Worm (Caenorhabditis elegans) whole organism, young adult: ENCODE measurements around the gene nhr-286.
A peak's percentile ranks its signal among the peaks of the same experiment; 100 is the strongest.

Source experiments
- B0019.2 ChIP-seq: fragments of 200-800 bp; sonication (Bioruptor generic); conservative IDR thresholded peaks from 2 replicates; pipeline ENCODE4 v1.3.6; 2022; ENCODE audit warnings: missing genetic modification reagents, missing genetic modification characterization, missing compliant biosample characterization
- B0336.3 ChIP-seq: fragments of 200-800 bp; sonication (Bioruptor generic); IDR thresholded peaks from 2 replicates; pipeline ENCODE4 v1.3.6; 2022; ENCODE audit warnings: missing genetic modification characterization, missing compliant biosample characterization
- C17E4.6 ChIP-seq: fragments of 200-800 bp; sonication (Bioruptor generic); IDR thresholded peaks from 2 replicates; pipeline ENCODE4 v1.3.6; 2022; ENCODE audit warnings: missing genetic modification reagents, missing genetic modification characterization, missing compliant biosample characterization
- F23B12.7 ChIP-seq: sonication (generic microtip); optimal IDR thresholded peaks from 2 replicates; lab custom pipeline; 2017; ENCODE audit warnings: missing genetic modification characterization, mild to moderate bottlenecking, missing compliant biosample characterization, antibody characterized with exemption, moderate library complexity; ENCODE audit not compliant: insufficient read depth
- F57C9.4 ChIP-seq: sonication (generic microtip); optimal IDR thresholded peaks from 2 replicates; lab custom pipeline; 2017; ENCODE audit warnings: mild to moderate bottlenecking, missing genetic modification characterization, missing compliant biosample characterization
- K12H6.12 ChIP-seq: fragments of 200-800 bp; sonication (Bioruptor generic); optimal IDR thresholded peaks from 2 replicates; lab custom pipeline; 2018; ENCODE audit warnings: mild to moderate bottlenecking, missing genetic modification characterization, missing compliant biosample characterization
- Y53G8AR.9 ChIP-seq: fragments of 200-800 bp; sonication (Bioruptor generic); conservative IDR thresholded peaks from 2 replicates; pipeline ENCODE4 v1.3.6; 2022; ENCODE audit warnings: missing genetic modification reagents, missing genetic modification characterization, missing compliant biosample characterization
- Y56A3A.18 ChIP-seq: fragments of 200-800 bp; sonication (Bioruptor generic); IDR thresholded peaks from 2 replicates; pipeline ENCODE4 v1.3.6; 2022; ENCODE audit warnings: missing genetic modification reagents, missing genetic modification characterization, missing compliant biosample characterization
- akir-1 ChIP-seq: fragments of 200-800 bp; sonication (Bioruptor generic); optimal IDR thresholded peaks from 2 replicates; lab custom pipeline; 2018; ENCODE audit warnings: mild to moderate bottlenecking, missing genetic modification characterization, moderate library complexity, missing compliant biosample characterization
- ama-1 ChIP-seq, 3 experiments: fragments of 150-350 bp in 1 of 3; sonication (generic microtip) in 2 of 3; optimal IDR thresholded peaks; 2 replicates each; lab custom pipeline; 2014 to 2018; ENCODE audit warnings: missing biosample characterization in 2 of 3, missing genetic modification characterization in 2 of 3, missing genetic modification reagents in 2 of 3
- atf-7 ChIP-seq: sonication (generic microtip); optimal IDR thresholded peaks from 2 replicates; lab custom pipeline; 2017; ENCODE audit warnings: mild to moderate bottlenecking, missing genetic modification characterization, missing compliant biosample characterization
- attf-3 ChIP-seq: fragments of 200-800 bp; sonication (Bioruptor generic); conservative IDR thresholded peaks from 2 replicates; pipeline ENCODE4 v1.3.6; 2022; ENCODE audit warnings: missing genetic modification reagents, missing genetic modification characterization, missing compliant biosample characterization
- attf-5 ChIP-seq: fragments of 200-800 bp; sonication (Bioruptor generic); optimal IDR thresholded peaks from 2 replicates; lab custom pipeline; 2018; ENCODE audit warnings: mild to moderate bottlenecking, missing genetic modification characterization, missing compliant biosample characterization
- bed-1 ChIP-seq: fragments of 200-800 bp; sonication (Bioruptor generic); IDR thresholded peaks from 2 replicates; pipeline ENCODE4 v1.3.6; 2022; ENCODE audit warnings: missing genetic modification reagents, missing genetic modification characterization, missing compliant biosample characterization
- cebp-1 ChIP-seq, 2 experiments: fragments of 200-800 bp in 1 of 2; sonication (Bioruptor generic) in 1 of 2; sonication (generic microtip) in 1 of 2; IDR thresholded peaks in 1 of 2; optimal IDR thresholded peaks in 1 of 2; 2 replicates each; pipeline versions ENCODE4 v1.3.6 to Lab custom; 2017 to 2022; ENCODE audit warnings: missing compliant biosample characterization in 2 of 2, missing genetic modification characterization in 2 of 2, mild to moderate bottlenecking in 1 of 2, missing genetic modification reagents in 1 of 2, moderate library complexity in 1 of 2
- cebp-2 ChIP-seq: fragments of 200-800 bp; sonication (Bioruptor generic); IDR thresholded peaks from 2 replicates; pipeline ENCODE4 v1.3.6; 2022; ENCODE audit warnings: missing genetic modification characterization, missing compliant biosample characterization
- ceh-58 ChIP-seq: fragments of 200-800 bp; sonication (Bioruptor generic); IDR thresholded peaks from 2 replicates; pipeline ENCODE4 v1.3.6; 2022; ENCODE audit warnings: missing genetic modification characterization, missing compliant biosample characterization
- dox-1 ChIP-seq: fragments of 200-800 bp; sonication (Bioruptor generic); IDR thresholded peaks from 2 replicates; pipeline ENCODE4 v1.3.6; 2022; ENCODE audit warnings: missing genetic modification reagents, missing genetic modification characterization, missing compliant biosample characterization
- dpl-1 ChIP-seq: fragments of 150-350 bp; optimal IDR thresholded peaks from 2 replicates; lab custom pipeline; 2014; ENCODE audit warnings: missing biosample characterization, missing genetic modification reagents, missing genetic modification characterization
- egl-18 ChIP-seq: fragments of 200-800 bp; sonication (Bioruptor generic); IDR thresholded peaks from 2 replicates; pipeline ENCODE4 v1.3.6; 2022; ENCODE audit warnings: missing genetic modification reagents, missing genetic modification characterization, missing compliant biosample characterization
- gei-17 ChIP-seq: fragments of 200-800 bp; sonication (Bioruptor generic); optimal IDR thresholded peaks from 2 replicates; lab custom pipeline; 2018; ENCODE audit warnings: mild to moderate bottlenecking, missing genetic modification characterization, missing compliant biosample characterization
- him-1 ChIP-seq: sonication (generic microtip); optimal IDR thresholded peaks from 2 replicates; lab custom pipeline; 2016; ENCODE audit warnings: missing genotype, missing genetic modification reagents, missing genetic modification characterization, missing compliant biosample characterization
- hlh-12 ChIP-seq: sonication (generic microtip); optimal IDR thresholded peaks from 2 replicates; lab custom pipeline; 2016; ENCODE audit warnings: missing genetic modification characterization, missing compliant biosample characterization
- hsf-1 ChIP-seq: fragments of 200-800 bp; sonication (Bioruptor generic); IDR thresholded peaks from 2 replicates; pipeline ENCODE4 v1.3.6; 2022; ENCODE audit warnings: missing genetic modification reagents, missing genetic modification characterization, missing compliant biosample characterization
- lag-1 ChIP-seq: fragments of 200-800 bp; sonication (Bioruptor generic); IDR thresholded peaks from 2 replicates; pipeline ENCODE4 v1.3.6; 2022; ENCODE audit warnings: missing genetic modification reagents, missing genetic modification characterization, missing compliant biosample characterization
- let-526 ChIP-seq: fragments of 200-800 bp; sonication (Bioruptor generic); IDR thresholded peaks from 2 replicates; pipeline ENCODE4 v1.3.6; 2022; ENCODE audit warnings: missing genetic modification reagents, missing genetic modification characterization, missing compliant biosample characterization
- let-607 ChIP-seq, 2 experiments: fragments of 200-800 bp in 1 of 2; sonication (Bioruptor generic) in 1 of 2; sonication (generic microtip) in 1 of 2; optimal IDR thresholded peaks; 2 replicates each; lab custom pipeline; 2016 to 2018; ENCODE audit warnings: mild to moderate bottlenecking in 2 of 2, missing compliant biosample characterization in 2 of 2, missing genetic modification characterization in 2 of 2, moderate library complexity in 2 of 2, missing genotype in 1 of 2
- madf-3 ChIP-seq: fragments of 200-800 bp; sonication (Bioruptor generic); IDR thresholded peaks from 2 replicates; pipeline ENCODE4 v1.3.6; 2022; ENCODE audit warnings: missing genetic modification reagents, missing genetic modification characterization, missing compliant biosample characterization
- madf-6 ChIP-seq: fragments of 200-800 bp; sonication (Bioruptor generic); IDR thresholded peaks from 2 replicates; pipeline ENCODE4 v1.3.6; 2022; ENCODE audit warnings: missing genetic modification reagents, missing genetic modification characterization, missing compliant biosample characterization
- mel-28 ChIP-seq: sonication (generic microtip); optimal IDR thresholded peaks from 2 replicates; lab custom pipeline; 2016; ENCODE audit warnings: borderline replicate concordance, mild to moderate bottlenecking, missing genetic modification characterization, missing compliant biosample characterization
- mxl-1 ChIP-seq: sonication (generic microtip); optimal IDR thresholded peaks from 2 replicates; lab custom pipeline; 2016; ENCODE audit warnings: missing genetic modification characterization, missing compliant biosample characterization
- nfya-1 ChIP-seq: sonication (generic microtip); optimal IDR thresholded peaks from 2 replicates; lab custom pipeline; 2017; ENCODE audit warnings: antibody characterized with exemption, missing compliant biosample characterization, missing genetic modification characterization, borderline replicate concordance; ENCODE audit not compliant: insufficient read depth
- nhr-120 ChIP-seq: fragments of 200-800 bp; sonication (Bioruptor generic); IDR thresholded peaks from 2 replicates; pipeline ENCODE4 v1.3.6; 2022; ENCODE audit warnings: missing genetic modification characterization, missing compliant biosample characterization
- nhr-90 ChIP-seq: sonication (generic microtip); optimal IDR thresholded peaks from 2 replicates; lab custom pipeline; 2016; ENCODE audit warnings: missing genotype, mild to moderate bottlenecking, missing genetic modification characterization, missing compliant biosample characterization
- rec-8 ChIP-seq, 2 experiments: sonication (generic microtip); optimal IDR thresholded peaks; 2 replicates each; lab custom pipeline; 2016; ENCODE audit warnings: mild to moderate bottlenecking in 2 of 2, missing genetic modification characterization in 2 of 2, missing genetic modification reagents in 2 of 2, missing genotype in 2 of 2, missing biosample characterization in 1 of 2, missing compliant biosample characterization in 1 of 2, moderate library complexity in 1 of 2
- sdz-38 ChIP-seq: sonication (generic microtip); optimal IDR thresholded peaks from 2 replicates; lab custom pipeline; 2016; ENCODE audit warnings: missing genotype, missing genetic modification characterization, missing compliant biosample characterization
- somi-1 ChIP-seq: fragments of 200-800 bp; sonication (Bioruptor generic); optimal IDR thresholded peaks from 2 replicates; lab custom pipeline; 2018; ENCODE audit warnings: mild to moderate bottlenecking, missing genetic modification characterization, missing compliant biosample characterization
- sptf-2 ChIP-seq: fragments of 200-800 bp; sonication (Bioruptor generic); optimal IDR thresholded peaks from 2 replicates; lab custom pipeline; 2018; ENCODE audit warnings: mild to moderate bottlenecking, missing genetic modification characterization, missing compliant biosample characterization
- unc-62 ChIP-seq: fragments of 150-350 bp; optimal IDR thresholded peaks from 2 replicates; lab custom pipeline; 2014; ENCODE audit warnings: missing biosample characterization, missing genetic modification reagents, missing genetic modification characterization
- zim-3 ChIP-seq: sonication (generic microtip); optimal IDR thresholded peaks from 2 replicates; lab custom pipeline; 2017; ENCODE audit warnings: mild to moderate bottlenecking, missing genetic modification characterization, moderate library complexity, missing compliant biosample characterization
- ztf-22 ChIP-seq: fragments of 200-800 bp; sonication (Bioruptor generic); optimal IDR thresholded peaks from 2 replicates; lab custom pipeline; 2018; ENCODE audit warnings: mild to moderate bottlenecking, missing genetic modification characterization, moderate library complexity, missing compliant biosample characterization
- ztf-25 ChIP-seq: fragments of 200-800 bp; sonication (Bioruptor generic); IDR thresholded peaks from 2 replicates; pipeline ENCODE4 v1.3.6; 2022; ENCODE audit warnings: missing genetic modification reagents, missing genetic modification characterization, missing compliant biosample characterization

Gene nhr-286

DNA sequence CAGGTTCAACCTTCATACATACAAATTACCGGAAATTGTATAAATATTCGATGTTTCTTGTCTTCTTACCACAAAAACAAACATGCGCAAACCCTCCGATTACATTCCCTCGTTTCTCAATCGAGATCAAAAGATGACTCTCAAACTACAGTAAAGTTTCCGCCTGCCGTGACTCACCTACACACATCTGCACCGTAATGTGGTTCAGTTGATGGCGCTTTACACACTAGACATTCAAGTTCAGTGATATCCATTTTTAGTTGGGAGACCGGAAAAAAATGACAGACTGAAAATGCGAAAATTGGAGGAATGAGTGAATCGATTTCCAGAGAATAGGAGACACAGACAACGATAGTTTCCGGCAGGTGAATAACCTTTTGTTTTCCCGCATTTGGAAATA is at the start of gene nhr-286:
TSS of gene nhr-286 (minus strand) at position 324 of the 400 bp plus-strand sequence.
- TF ChIP-seq Y53G8AR.9 (GFP tag; lab: Robert Waterston, UW): 0 out of 2 replicates have a peak, but pooled peaks have one; percentile 31
- no peak for TF ChIP-seq mxl-1
- peak; percentile 43 for TF ChIP-seq ama-1 (optimal IDR thresholded peaks at IDR 0.05; lab: Kevin White, UChicago)
- no peak for TF ChIP-seq ama-1 (GFP tag; optimal IDR thresholded peaks at IDR 0.05; lab: Kevin White, UChicago)
- TF ChIP-seq nhr-120 (GFP tag; lab: Robert Waterston, UW): no peak
- TF ChIP-seq bed-1: no peak
- 0 out of 2 replicates have a peak, but pooled peaks have one; percentile 30 for TF ChIP-seq egl-18
- TF ChIP-seq F23B12.7 (tag; lab: Kevin White, UChicago): no peak

DNA sequence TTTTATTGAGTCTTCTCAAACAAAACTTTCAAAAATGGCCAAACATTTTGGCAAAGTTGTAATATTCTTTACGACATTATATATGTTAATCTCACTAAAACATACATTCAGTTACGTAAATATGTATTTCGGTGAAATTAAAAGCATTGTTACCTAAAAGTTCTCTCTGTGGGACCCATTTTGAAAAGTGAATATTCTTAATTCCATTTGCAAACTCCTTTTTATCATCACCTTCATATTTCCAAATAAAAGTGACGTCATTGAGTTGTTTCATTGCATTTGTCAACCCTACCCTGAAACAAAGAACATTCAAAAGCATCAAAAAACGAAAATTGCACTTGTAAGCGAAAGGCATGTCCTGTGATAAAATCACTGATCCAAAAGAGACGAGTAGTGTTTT is 49.0 kb upstream of the nhr-286 start:
- TF ChIP-seq atf-7 (tag; lab: Kevin White, UChicago): peak; percentile 42
- TF ChIP-seq ztf-22: no peak

DNA sequence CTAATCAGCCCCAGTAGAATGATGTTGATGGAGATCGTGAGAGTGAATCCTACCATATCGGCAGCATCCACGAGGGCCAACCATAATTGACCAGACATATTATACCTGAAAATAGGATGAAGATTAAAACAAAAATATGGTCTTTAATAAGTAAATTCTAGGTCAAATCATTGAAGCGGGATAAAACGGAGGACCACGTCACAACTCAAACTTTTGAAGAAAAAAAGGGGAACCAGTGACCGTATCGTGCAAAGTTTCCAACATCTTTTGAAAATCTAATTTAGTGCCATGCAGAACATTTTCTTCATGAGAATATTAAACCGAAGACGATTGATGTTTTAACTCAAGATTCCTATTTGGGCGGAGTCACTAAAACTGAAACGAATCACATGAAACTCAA is 46.9 kb upstream of the nhr-286 start, which contains the start of gene str-112:
TSS of gene str-112 (minus strand) at position 101 of the 400 bp plus-strand sequence.
- TF ChIP-seq B0019.2 (GFP tag; lab: Robert Waterston, UW) (no peak), dpl-1 (GFP tag; lab: Kevin White, UChicago) (no peak), dox-1 (GFP tag; lab: Robert Waterston, UW) (no peak), Y56A3A.18 (GFP tag; lab: Robert Waterston, UW) (no peak), somi-1 (GFP tag; lab: Kevin White, UChicago) (no peak), atf-7 (tag; lab: Kevin White, UChicago) (no peak), madf-6 (GFP tag; lab: Robert Waterston, UW) (no peak), madf-3 (GFP tag; lab: Robert Waterston, UW) (no peak), unc-62 (GFP tag; lab: Kevin White, UChicago) (no peak), mel-28 (no peak), rec-8 (tag; optimal IDR thresholded peaks at IDR 0.05; lab: Kevin White, UChicago) (no peak), lag-1 (no peak), akir-1 (GFP tag; lab: Kevin White, UChicago) (no peak), C17E4.6 (GFP tag; lab: Robert Waterston, UW) (no peak)

- TF ChIP-seq hsf-1 (GFP tag; lab: Robert Waterston, UW) (no peak), attf-3 (no peak), nhr-90 (tag; lab: Kevin White, UChicago) (no peak), gei-17 (GFP tag; lab: Kevin White, UChicago) (no peak), him-1 (tag; lab: Kevin White, UChicago) (no peak), attf-5 (GFP tag; lab: Kevin White, UChicago) (no peak), cebp-2 (GFP tag; lab: Robert Waterston, UW) (no peak), zim-3 (tag; lab: Kevin White, UChicago) (no peak)
These were observed 45.4 kb upstream of the nhr-286 start for ce11 chrV:7136859-7137258.

- no peak for TF ChIP-seq him-1 (tag; lab: Kevin White, UChicago)
- TF ChIP-seq sdz-38: no peak
- TF ChIP-seq ztf-25 (GFP tag; lab: Robert Waterston, UW): no peak
- TF ChIP-seq ceh-58 (GFP tag; lab: Robert Waterston, UW): no peak
- no peak for TF ChIP-seq nfya-1 (tag; lab: Kevin White, UChicago)
- no peak for TF ChIP-seq let-526 (GFP tag; lab: Robert Waterston, UW)
- no peak for TF ChIP-seq egl-18
- TF ChIP-seq hlh-12 (tag; lab: Kevin White, UChicago): no peak
- TF ChIP-seq let-607 (tag; optimal IDR thresholded peaks at IDR 0.05; lab: Kevin White, UChicago): no peak
- TF ChIP-seq B0336.3 (GFP tag; lab: Robert Waterston, UW): no peak
- no peak for TF ChIP-seq K12H6.12 (tag; lab: Kevin White, UChicago)
- TF ChIP-seq cebp-1 (GFP tag; IDR thresholded peaks at IDR 0.05; lab: Robert Waterston, UW): no peak
- no peak for TF ChIP-seq cebp-1 (tag; optimal IDR thresholded peaks at IDR 0.05; lab: Kevin White, UChicago)
- TF ChIP-seq sptf-2 (GFP tag; lab: Kevin White, UChicago): no peak
- no peak for TF ChIP-seq F57C9.4 (tag; lab: Kevin White, UChicago)
- TF ChIP-seq gei-17 (GFP tag; lab: Kevin White, UChicago): no peak
- TF ChIP-seq madf-3 (GFP tag; lab: Robert Waterston, UW): no peak
These were observed 42.6 kb upstream of the nhr-286 start, which contains the start of gene F10D2.16 for ce11 chrV:7133963-7134362. Gene F10D2.16, plus strand, starts transcription at chrV:7134263.
